Fruit fly (Drosophila melanogaster): ENCODE results near the gene Sap-r.

The Sap-r gene

DNA sequence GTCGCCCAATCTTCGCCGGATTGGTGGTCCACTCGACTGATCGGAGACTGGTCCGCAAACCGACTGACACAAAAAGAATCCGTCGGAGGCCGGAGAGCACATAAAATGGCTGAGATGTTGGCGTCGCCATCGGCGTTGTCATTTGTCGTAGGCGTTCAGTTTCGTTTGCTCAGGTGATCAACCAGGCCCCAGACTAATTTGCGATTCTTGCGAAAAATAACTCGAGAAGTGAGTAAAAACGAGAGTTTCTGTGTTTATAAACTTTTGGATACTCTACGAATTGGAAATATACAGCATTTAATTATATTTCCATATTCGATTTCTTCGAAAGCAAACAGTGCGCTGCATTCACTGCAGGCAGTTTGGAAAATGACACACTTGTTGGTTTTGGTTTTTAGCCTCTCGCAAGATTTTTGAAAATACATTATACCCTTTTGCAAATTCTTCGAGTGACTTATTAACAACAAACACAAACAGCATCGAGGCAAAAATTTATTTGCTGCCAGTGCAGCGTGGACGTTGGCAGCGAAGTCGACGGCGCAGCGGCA lies 12.7 kb downstream of the Sap-r start, which contains the start of gene CG15546:
CG15546 (minus strand) TSS at position 51 of the 548 bp plus-strand sequence.
- TF ChIP-seq CG14711 (tag; optimal IDR thresholded peaks at IDR 0.05), result no peak
- peak; percentile 11 for TF ChIP-seq CG7045 (GFP tag; optimal IDR thresholded peaks at IDR 0.05)
- TF ChIP-seq kay (GFP tag; ENCODE audit: borderline replicate concordance), result peak; percentile 15
- peak; percentile 4 for TF ChIP-seq tj (GFP tag; optimal IDR thresholded peaks at IDR 0.05)

DNA sequence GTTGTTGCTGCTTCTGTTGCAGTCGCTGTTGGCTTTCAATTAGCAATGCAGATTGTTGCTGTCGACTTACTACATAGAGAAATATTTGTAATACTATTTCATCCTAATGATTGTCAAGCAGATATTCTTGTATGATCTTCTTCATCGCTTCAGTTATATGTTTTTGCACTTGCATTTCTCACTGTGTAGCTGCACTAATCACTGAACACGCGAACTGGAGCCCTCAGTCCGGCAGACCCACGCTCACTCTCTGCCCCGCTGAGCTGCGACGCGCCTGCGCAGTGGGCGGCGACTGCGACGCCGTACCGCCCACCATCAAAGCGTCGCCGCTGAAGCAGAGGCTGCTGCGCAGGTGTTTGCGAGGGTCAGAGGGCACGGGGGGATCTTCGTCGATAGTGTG lies 14.2 kb downstream of the Sap-r start:
- TF ChIP-seq Hr96 (GFP tag; optimal IDR thresholded peaks at IDR 0.05) (no peak), CG11617 (GFP tag; optimal IDR thresholded peaks at IDR 0.05) (no peak), pad (GFP tag; optimal IDR thresholded peaks at IDR 0.05) (no peak), Crg-1 (GFP tag; optimal IDR thresholded peaks at IDR 0.05) (no peak), CG7045 (GFP tag; optimal IDR thresholded peaks at IDR 0.05) (no peak), CG12768 (GFP tag; optimal IDR thresholded peaks at IDR 0.05) (no peak), cic (GFP tag; optimal IDR thresholded peaks at IDR 0.05) (no peak), Clk (GFP tag; optimal IDR thresholded peaks at IDR 0.05) (no peak), CG5204 (GFP tag; optimal IDR thresholded peaks at IDR 0.05) (no peak), Mnt (GFP tag; optimal IDR thresholded peaks at IDR 0.05) (no peak), cnc (optimal IDR thresholded peaks at IDR 0.05) (no peak)

- TF ChIP-seq cic (GFP tag; optimal IDR thresholded peaks at IDR 0.05) (no peak), ovo (GFP tag; optimal IDR thresholded peaks at IDR 0.05) (no peak), CG12768 (GFP tag; optimal IDR thresholded peaks at IDR 0.05) (no peak), CG1620 (GFP tag; optimal IDR thresholded peaks at IDR 0.05) (no peak), CG5204 (GFP tag; optimal IDR thresholded peaks at IDR 0.05) (no peak)
These were observed 16.4 kb downstream of the Sap-r start, which contains the start of gene CG15545 for dm6 chr3R:30872301-30873044. TSS of gene CG15545 (minus strand) at chr3R:30872351.

DNA sequence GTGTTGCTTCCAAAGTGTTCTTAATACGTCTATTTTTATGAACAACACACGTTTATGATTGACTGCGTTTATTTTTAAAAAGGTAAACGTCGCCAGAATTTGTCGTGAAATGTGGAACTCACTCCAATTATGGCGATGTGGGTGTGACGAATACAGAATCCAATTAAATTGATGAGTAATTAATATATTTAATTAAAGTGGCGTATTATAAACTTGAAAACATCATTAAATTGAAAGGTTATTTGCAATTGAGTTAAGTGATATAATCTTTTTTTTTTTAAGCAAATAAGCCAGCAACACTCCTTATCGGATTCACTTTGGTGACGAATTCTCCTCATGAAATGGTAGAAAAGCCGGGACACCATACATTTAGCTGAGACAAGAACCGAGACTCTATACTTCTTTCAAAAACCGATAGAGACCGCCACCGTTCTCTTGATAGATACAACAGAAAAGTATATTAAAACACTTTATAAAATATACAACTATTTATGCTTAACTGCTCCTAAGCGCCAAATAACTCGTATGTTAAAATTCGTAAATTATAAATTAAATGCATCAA lies 18.5 kb downstream of the Sap-r start:
- TF ChIP-seq CG12768 (GFP tag; optimal IDR thresholded peaks at IDR 0.05) (no peak), Crg-1 (GFP tag; optimal IDR thresholded peaks at IDR 0.05) (no peak), toe (GFP tag; optimal IDR thresholded peaks at IDR 0.05) (no peak), CG1620 (GFP tag; optimal IDR thresholded peaks at IDR 0.05) (no peak)

DNA sequence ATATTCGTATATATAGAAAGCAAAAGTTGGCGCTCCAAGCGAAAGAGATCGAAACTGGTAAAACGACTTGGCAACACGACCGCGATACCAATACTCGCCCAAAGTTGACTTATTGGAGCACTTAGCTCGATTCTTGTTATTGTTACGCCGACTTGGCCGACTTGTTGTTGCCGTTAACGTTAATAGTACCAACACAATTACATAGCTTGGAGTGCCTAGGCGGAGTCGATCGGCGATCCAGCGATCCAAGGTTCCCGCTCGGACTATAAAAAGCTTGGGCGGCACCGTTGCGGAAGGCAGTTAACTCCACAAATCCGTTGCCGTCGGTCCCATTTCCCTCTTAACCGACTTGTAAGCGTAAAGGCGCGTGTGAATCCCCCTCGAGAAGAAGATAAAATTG lies 21.6 kb downstream of the Sap-r start, which contains the start of gene Cpr100A:
Cpr100A (plus strand) TSS at position 290 of the 400 bp plus-strand sequence.
- TF ChIP-seq kay (GFP tag; ENCODE audit: borderline replicate concordance) (no peak), cnc (optimal IDR thresholded peaks at IDR 0.05) (no peak), CG7045 (GFP tag; optimal IDR thresholded peaks at IDR 0.05) (no peak)

- TF ChIP-seq toe (GFP tag; optimal IDR thresholded peaks at IDR 0.05) (no peak), cic (GFP tag; optimal IDR thresholded peaks at IDR 0.05) (no peak), ovo (GFP tag; optimal IDR thresholded peaks at IDR 0.05) (no peak), Hr96 (GFP tag; optimal IDR thresholded peaks at IDR 0.05) (no peak), cnc (optimal IDR thresholded peaks at IDR 0.05) (no peak), kay (GFP tag; ENCODE audit: borderline replicate concordance) (no peak), CG5204 (GFP tag; optimal IDR thresholded peaks at IDR 0.05) (no peak), CG7045 (GFP tag; optimal IDR thresholded peaks at IDR 0.05) (no peak), CG12768 (GFP tag; optimal IDR thresholded peaks at IDR 0.05) (no peak), tj (GFP tag; optimal IDR thresholded peaks at IDR 0.05) (no peak), bab1 (GFP tag; optimal IDR thresholded peaks at IDR 0.05) (no peak), CG1620 (GFP tag; optimal IDR thresholded peaks at IDR 0.05) (no peak), CG11617 (GFP tag; optimal IDR thresholded peaks at IDR 0.05) (no peak), CG14711 (tag; optimal IDR thresholded peaks at IDR 0.05) (no peak), Crg-1 (GFP tag; optimal IDR thresholded peaks at IDR 0.05) (no peak), Clk (GFP tag; optimal IDR thresholded peaks at IDR 0.05) (no peak), pad (GFP tag; optimal IDR thresholded peaks at IDR 0.05) (no peak), CG33017 (tag; optimal IDR thresholded peaks at IDR 0.05) (no peak)
These were observed 23.0 kb downstream of the Sap-r start for dm6 chr3R:30865883-30866282.

- no peak for TF ChIP-seq CG7045 (GFP tag; optimal IDR thresholded peaks at IDR 0.05)
- no peak for TF ChIP-seq Hr96 (GFP tag; optimal IDR thresholded peaks at IDR 0.05)
- no peak for TF ChIP-seq bab1 (GFP tag; optimal IDR thresholded peaks at IDR 0.05)
- no peak for TF ChIP-seq CG1620 (GFP tag; optimal IDR thresholded peaks at IDR 0.05)
- TF ChIP-seq CG11617 (GFP tag; optimal IDR thresholded peaks at IDR 0.05), result no peak
- TF ChIP-seq CG12768 (GFP tag; optimal IDR thresholded peaks at IDR 0.05), result no peak
- TF ChIP-seq cnc (optimal IDR thresholded peaks at IDR 0.05), result no peak
- no peak for TF ChIP-seq CG14711 (tag; optimal IDR thresholded peaks at IDR 0.05)
- no peak for TF ChIP-seq Mnt (GFP tag; optimal IDR thresholded peaks at IDR 0.05)
- TF ChIP-seq CG7101 (tag; optimal IDR thresholded peaks at IDR 0.05), result no peak
- TF ChIP-seq pad (GFP tag; optimal IDR thresholded peaks at IDR 0.05), result no peak
- no peak for TF ChIP-seq CG5204 (GFP tag; optimal IDR thresholded peaks at IDR 0.05)
- TF ChIP-seq Clk (GFP tag; optimal IDR thresholded peaks at IDR 0.05), result no peak
- TF ChIP-seq CG33017 (tag; optimal IDR thresholded peaks at IDR 0.05), result no peak
- no peak for TF ChIP-seq Crg-1 (GFP tag; optimal IDR thresholded peaks at IDR 0.05)
These were observed 23.5 kb downstream of the Sap-r start for dm6 chr3R:30865365-30865770.
